Worm (Caenorhabditis elegans): ENCODE data around the gene hrpu-2.

DNA sequence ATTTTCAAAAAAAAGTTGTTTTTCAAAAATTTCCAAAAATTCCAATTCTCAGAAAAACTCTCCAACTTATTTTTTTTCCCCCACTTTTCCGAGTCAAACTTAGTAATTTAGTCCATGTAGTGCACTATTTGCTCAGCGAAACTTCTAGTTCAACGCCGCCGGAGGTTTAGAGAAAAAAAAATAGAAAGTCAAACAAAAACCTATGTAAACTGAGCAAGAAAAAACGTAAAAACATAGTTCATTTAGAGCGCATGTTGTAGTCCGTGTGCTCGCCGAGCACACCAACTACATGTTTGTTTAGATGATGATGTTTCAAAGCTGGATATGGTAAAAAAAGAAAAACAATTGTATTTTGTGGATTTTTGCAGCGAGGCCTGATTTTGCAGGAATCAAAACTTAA lies 15.4 kb upstream of the hrpu-2 start:
- TF ChIP-seq lin-13 (tag; optimal IDR thresholded peaks at IDR 0.05), result no peak
- TF ChIP-seq nhr-12 (tag; optimal IDR thresholded peaks at IDR 0.05), result no peak
- TF ChIP-seq nhr-28 (tag; optimal IDR thresholded peaks at IDR 0.05), result peak; percentile 44
- TF ChIP-seq elt-3 (tag; optimal IDR thresholded peaks at IDR 0.05), result no peak
- no peak for TF ChIP-seq nhr-237 (tag; optimal IDR thresholded peaks at IDR 0.05)
- TF ChIP-seq zip-8 (tag; optimal IDR thresholded peaks at IDR 0.05), result no peak
- TF ChIP-seq cnd-1 (tag; optimal IDR thresholded peaks at IDR 0.05), result no peak
- TF ChIP-seq mep-1 (tag; optimal IDR thresholded peaks at IDR 0.05), result no peak
- TF ChIP-seq unc-39 (tag; optimal IDR thresholded peaks at IDR 0.05), result no peak
- no peak for TF ChIP-seq elt-1 (tag; optimal IDR thresholded peaks at IDR 0.05; ENCODE audit: borderline replicate concordance, insufficient read depth)
- no peak for TF ChIP-seq snpc-4 (tag; optimal IDR thresholded peaks at IDR 0.05)
- no peak for TF ChIP-seq nhr-76 (tag; optimal IDR thresholded peaks at IDR 0.05)
- TF ChIP-seq lin-32 (GFP tag; optimal IDR thresholded peaks at IDR 0.05), result no peak
